Worm (Caenorhabditis elegans) whole organism, young adult: ENCODE measurements around the gene wah-1.

ENCODE experiments used
- F37B4.10 ChIP-seq: fragments of 200-800 bp; sonication (Bioruptor generic); IDR thresholded peaks from 2 replicates; pipeline ENCODE4 v1.3.6; 2022; ENCODE audit warnings: missing genetic modification characterization, missing compliant biosample characterization
- Y79H2A.3 ChIP-seq: fragments of 200-800 bp; sonication (Bioruptor generic); conservative IDR thresholded peaks from 2 replicates; pipeline ENCODE4 v1.3.6; 2022; ENCODE audit warnings: missing genetic modification reagents, missing genetic modification characterization, missing compliant biosample characterization
- cebp-2 ChIP-seq: fragments of 200-800 bp; sonication (Bioruptor generic); IDR thresholded peaks from 2 replicates; pipeline ENCODE4 v1.3.6; 2022; ENCODE audit warnings: missing genetic modification characterization, missing compliant biosample characterization
- egrh-3 ChIP-seq: fragments of 200-800 bp; sonication (Bioruptor generic); IDR thresholded peaks from 2 replicates; pipeline ENCODE4 v1.3.6; 2022; ENCODE audit warnings: missing genetic modification reagents, missing genetic modification characterization, missing compliant biosample characterization
- hmg-1.2 ChIP-seq: fragments of 200-800 bp; sonication (Bioruptor generic); IDR thresholded peaks from 2 replicates; pipeline ENCODE4 v1.3.6; 2022; ENCODE audit warnings: missing genetic modification reagents, missing genetic modification characterization, missing compliant biosample characterization
- mcd-1 ChIP-seq: fragments of 200-800 bp; sonication (Bioruptor generic); IDR thresholded peaks from 2 replicates; pipeline ENCODE4 v1.3.6; 2022; ENCODE audit warnings: missing genetic modification reagents, missing genetic modification characterization, missing compliant biosample characterization
- mes-4 ChIP-seq: sonication (generic microtip); optimal IDR thresholded peaks from 2 replicates; lab custom pipeline; 2016; ENCODE audit warnings: missing genotype, missing genetic modification characterization, missing compliant biosample characterization
- ztf-26 ChIP-seq: sonication (generic microtip); optimal IDR thresholded peaks from 2 replicates; lab custom pipeline; 2017; ENCODE audit warnings: missing genetic modification characterization, missing compliant biosample characterization

DNA sequence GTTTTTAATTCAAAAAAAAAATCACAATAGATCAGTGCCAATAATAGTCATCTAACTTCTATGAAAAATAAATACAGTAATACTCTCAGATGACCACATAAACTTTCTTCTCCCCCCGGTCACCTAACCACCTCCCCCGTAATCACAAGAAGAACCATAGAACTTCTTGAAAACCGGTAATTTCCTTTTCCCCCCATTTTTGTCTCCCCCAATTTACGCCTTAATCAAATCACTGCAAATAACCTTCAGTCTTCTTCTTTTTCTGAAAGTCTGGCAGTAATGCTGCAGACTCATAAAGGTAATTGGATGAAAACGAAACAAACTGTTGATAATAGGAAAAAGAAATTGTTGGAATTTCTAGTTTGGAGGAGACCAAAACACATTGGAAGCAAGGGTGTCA is 24.5 kb downstream of the wah-1 start:
- TF ChIP-seq cebp-2 (no peak), F37B4.10 (GFP tag; lab: Robert Waterston, UW) (no peak), ztf-26 (tag; lab: Kevin White, UChicago) (no peak), hmg-1.2 (GFP tag; lab: Robert Waterston, UW) (no peak), Y79H2A.3 (no peak), egrh-3 (GFP tag; lab: Robert Waterston, UW) (no peak), mcd-1 (GFP tag; lab: Robert Waterston, UW) (no peak), mes-4 (tag; lab: Kevin White, UChicago) (no peak)
